Worm (Caenorhabditis elegans) whole organism, early embryonic: Measurements from ENCODE around the gene R05G9.1.

Experiments used
- ceh-13 ChIP-seq: fragments of 200-800 bp; sonication (Bioruptor generic); optimal IDR thresholded peaks from 2 replicates; lab custom pipeline; 2018; ENCODE audit warnings: mild to moderate bottlenecking, missing genetic modification characterization, missing compliant biosample characterization
- tra-4 ChIP-seq: sonication (generic microtip); optimal IDR thresholded peaks from 2 replicates; lab custom pipeline; 2017; ENCODE audit warnings: missing genetic modification characterization, missing compliant biosample characterization

DNA sequence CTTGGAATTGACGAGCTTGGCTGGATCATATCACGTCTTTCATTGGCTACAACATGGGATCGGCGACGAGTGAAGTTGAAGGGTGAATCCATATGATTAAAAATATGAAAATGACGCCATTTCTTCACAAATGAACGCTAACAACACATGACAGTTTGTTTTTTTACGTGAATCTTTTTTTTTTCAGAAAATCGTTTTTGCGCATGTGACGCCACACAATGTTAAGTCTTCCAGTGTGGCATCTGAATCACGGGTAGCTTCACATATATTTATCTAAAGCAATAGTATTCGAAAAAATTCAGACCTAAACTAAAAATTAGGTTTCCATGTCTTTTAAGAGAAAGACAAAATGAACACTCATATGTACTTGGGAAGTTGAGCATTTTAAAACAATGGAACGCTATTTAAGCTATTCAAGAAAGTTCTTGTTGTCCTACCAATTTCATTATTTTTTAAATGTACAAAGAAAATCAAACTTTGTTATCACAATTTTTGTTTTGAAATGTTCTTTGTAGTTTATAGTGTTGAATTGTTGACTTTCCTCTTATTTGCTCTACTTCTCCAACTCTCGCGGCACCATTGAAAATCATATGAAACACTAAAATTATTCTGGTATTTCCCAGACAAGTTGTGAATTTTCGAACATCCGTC is 18.0 kb upstream of the R05G9.1 start, which contains the start of the genes lido-16 and plpp-1.2:
- TF ChIP-seq tra-4 (tag; lab: Kevin White, UChicago) (no peak), ceh-13 (no peak)
